Worm (Caenorhabditis elegans) whole organism, young adult: ENCODE results near the gene ets-7.

Source experiments
- F57A8.1 ChIP-seq: fragments of 200-800 bp; sonication (Bioruptor generic); optimal IDR thresholded peaks from 2 replicates; lab custom pipeline; 2018; ENCODE audit warnings: mild to moderate bottlenecking, missing genetic modification characterization, moderate library complexity, missing compliant biosample characterization
- K12H6.12 ChIP-seq: fragments of 200-800 bp; sonication (Bioruptor generic); optimal IDR thresholded peaks from 2 replicates; lab custom pipeline; 2018; ENCODE audit warnings: mild to moderate bottlenecking, missing genetic modification characterization, missing compliant biosample characterization
- Y53G8AR.9 ChIP-seq: fragments of 200-800 bp; sonication (Bioruptor generic); conservative IDR thresholded peaks from 2 replicates; pipeline ENCODE4 v1.3.6; 2022; ENCODE audit warnings: missing genetic modification reagents, missing genetic modification characterization, missing compliant biosample characterization
- bed-2 ChIP-seq: fragments of 200-800 bp; sonication (Bioruptor generic); IDR thresholded peaks from 2 replicates; pipeline ENCODE4 v1.3.6; 2022; ENCODE audit warnings: missing genetic modification reagents, missing genetic modification characterization, missing compliant biosample characterization
- ccch-3 ChIP-seq: fragments of 200-800 bp; sonication (Bioruptor generic); optimal IDR thresholded peaks from 2 replicates; lab custom pipeline; 2018; ENCODE audit warnings: mild to moderate bottlenecking, missing genetic modification characterization, missing compliant biosample characterization
- dpl-1 ChIP-seq: fragments of 150-350 bp; optimal IDR thresholded peaks from 2 replicates; lab custom pipeline; 2014; ENCODE audit warnings: missing biosample characterization, missing genetic modification reagents, missing genetic modification characterization
- rpc-1 ChIP-seq, 2 experiments: fragments of 150-350 bp in 1 of 2; sonication (generic microtip) in 1 of 2; optimal IDR thresholded peaks; 2 replicates each; lab custom pipeline; 2014 to 2018; ENCODE audit warnings: missing biosample characterization in 1 of 2, missing genetic modification characterization in 1 of 2, missing genetic modification reagents in 1 of 2, missing genotype in 1 of 2
- ztf-28 ChIP-seq: fragments of 200-800 bp; sonication (Bioruptor generic); IDR thresholded peaks from 2 replicates; pipeline ENCODE4 v1.3.6; 2022; ENCODE audit warnings: missing genetic modification reagents, missing genetic modification characterization, missing compliant biosample characterization

DNA sequence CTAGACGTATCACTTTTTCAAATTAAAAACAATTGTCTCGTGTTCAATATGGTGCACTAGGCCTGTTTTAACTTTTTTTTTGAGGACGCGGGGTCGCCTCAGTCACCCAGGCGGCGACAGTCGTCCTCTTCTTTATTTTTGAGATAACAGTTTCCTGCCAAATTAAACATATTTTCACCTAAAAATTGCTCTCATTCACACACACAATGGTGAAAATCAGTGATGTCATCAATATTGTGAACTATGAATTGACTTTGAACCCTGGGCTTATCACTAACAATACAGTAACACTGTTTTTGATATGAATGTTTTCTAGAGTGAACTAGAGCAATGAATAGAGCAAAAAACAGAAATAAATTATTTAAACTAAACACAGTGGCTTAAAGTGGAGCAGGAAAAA, 37.3 kb downstream of the ets-7 start:
- TF ChIP-seq dpl-1, result no peak
- no peak for TF ChIP-seq bed-2 (GFP tag; lab: Robert Waterston, UW)
- no peak for TF ChIP-seq K12H6.12 (tag; lab: Kevin White, UChicago)
- no peak for TF ChIP-seq Y53G8AR.9 (GFP tag; lab: Robert Waterston, UW)
- no peak for TF ChIP-seq F57A8.1 (GFP tag; lab: Kevin White, UChicago)
- no peak for TF ChIP-seq ccch-3 (GFP tag; lab: Kevin White, UChicago)
- TF ChIP-seq rpc-1 (optimal IDR thresholded peaks at IDR 0.05; lab: Kevin White, UChicago), result no peak
- no peak for TF ChIP-seq rpc-1 (tag; optimal IDR thresholded peaks at IDR 0.05; lab: Kevin White, UChicago)
- TF ChIP-seq ztf-28 (GFP tag; lab: Robert Waterston, UW), result no peak
